Worm (Caenorhabditis elegans): ENCODE results near the gene F22B3.8.

DNA sequence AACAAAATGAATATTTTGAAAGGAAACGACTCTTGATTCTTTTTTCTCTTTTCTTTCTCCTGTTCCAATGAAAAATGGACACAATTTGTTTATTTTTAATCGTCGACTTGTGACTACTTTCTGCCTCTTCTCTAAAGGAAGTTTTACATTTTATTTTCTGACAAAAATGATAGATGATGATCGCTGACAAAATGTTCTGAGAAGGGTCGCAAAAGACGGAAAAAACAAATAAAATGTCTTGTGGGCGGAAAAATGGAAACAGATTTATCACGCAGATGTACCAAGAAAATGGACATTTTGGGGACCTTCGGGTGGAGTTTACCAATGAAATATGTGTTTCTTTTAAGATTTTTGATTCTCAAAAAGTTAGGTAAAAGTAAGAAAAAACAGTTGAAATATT, 28.2 kb upstream of the F22B3.8 start:
- TF ChIP-seq flt-1 (GFP tag; IDR thresholded peaks at IDR 0.05): no peak
- TF ChIP-seq ztf-29 (GFP tag; IDR thresholded peaks at IDR 0.05): no peak
- no peak for TF ChIP-seq ztf-23 (GFP tag; IDR thresholded peaks at IDR 0.05)
- no peak for TF ChIP-seq cog-1 (tag; optimal IDR thresholded peaks at IDR 0.05)
- TF ChIP-seq klf-2 (GFP tag; conservative IDR thresholded peaks at IDR 0.05): no peak
- no peak for TF ChIP-seq ref-1 (GFP tag; conservative IDR thresholded peaks at IDR 0.05)
- TF ChIP-seq tab-1 (GFP tag; IDR thresholded peaks at IDR 0.05): no peak
- no peak for TF ChIP-seq T22C8.4 (GFP tag; IDR thresholded peaks at IDR 0.05)
- no peak for TF ChIP-seq med-1 (GFP tag; optimal IDR thresholded peaks at IDR 0.05; ENCODE audit: insufficient read depth)

All from whole organism, midembryonic.